Worm (Caenorhabditis elegans): ENCODE measurements around the gene F38B6.2.

DNA sequence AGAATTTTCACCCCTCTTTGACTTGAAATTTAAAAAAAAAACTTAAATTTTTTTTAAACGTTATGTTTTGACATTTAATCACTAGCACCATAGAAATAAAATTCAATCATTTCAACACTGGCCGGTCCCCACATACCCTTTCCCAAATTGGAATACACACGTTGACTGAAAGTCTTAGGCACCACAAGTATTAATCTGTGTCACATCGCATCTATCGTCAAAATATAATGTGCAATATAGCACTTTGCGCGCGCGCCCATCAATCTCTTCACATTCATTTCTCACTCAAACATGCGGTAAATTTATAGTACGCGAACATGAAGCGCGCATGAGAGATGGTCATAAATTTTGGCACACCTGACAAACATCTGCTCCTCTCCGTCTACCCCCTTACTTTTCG is 11.0 kb upstream of the F38B6.2 start:
- TF ChIP-seq scrt-1 (GFP tag; IDR thresholded peaks at IDR 0.05) = no peak
- no peak for TF ChIP-seq flt-1 (GFP tag; IDR thresholded peaks at IDR 0.05)
- TF ChIP-seq tbx-11 (GFP tag; IDR thresholded peaks at IDR 0.05) = no peak
- no peak for TF ChIP-seq pes-1 (GFP tag; IDR thresholded peaks at IDR 0.05)
- no peak for TF ChIP-seq tbx-37 (GFP tag; conservative IDR thresholded peaks at IDR 0.05)
- no peak for TF ChIP-seq ama-1 (optimal IDR thresholded peaks at IDR 0.05)
- TF ChIP-seq hmbx-1 (tag; optimal IDR thresholded peaks at IDR 0.05) = no peak
- TF ChIP-seq hnd-1 (tag; optimal IDR thresholded peaks at IDR 0.05) = no peak
- TF ChIP-seq ceh-13 (GFP tag; optimal IDR thresholded peaks at IDR 0.05) = no peak

All from whole organism, early embryonic.